Worm (Caenorhabditis elegans): ENCODE measurements around the gene C28H8.5.
A peak's percentile ranks its signal among the peaks of the same experiment; 100 is the strongest.

The C28H8.5 gene

DNA sequence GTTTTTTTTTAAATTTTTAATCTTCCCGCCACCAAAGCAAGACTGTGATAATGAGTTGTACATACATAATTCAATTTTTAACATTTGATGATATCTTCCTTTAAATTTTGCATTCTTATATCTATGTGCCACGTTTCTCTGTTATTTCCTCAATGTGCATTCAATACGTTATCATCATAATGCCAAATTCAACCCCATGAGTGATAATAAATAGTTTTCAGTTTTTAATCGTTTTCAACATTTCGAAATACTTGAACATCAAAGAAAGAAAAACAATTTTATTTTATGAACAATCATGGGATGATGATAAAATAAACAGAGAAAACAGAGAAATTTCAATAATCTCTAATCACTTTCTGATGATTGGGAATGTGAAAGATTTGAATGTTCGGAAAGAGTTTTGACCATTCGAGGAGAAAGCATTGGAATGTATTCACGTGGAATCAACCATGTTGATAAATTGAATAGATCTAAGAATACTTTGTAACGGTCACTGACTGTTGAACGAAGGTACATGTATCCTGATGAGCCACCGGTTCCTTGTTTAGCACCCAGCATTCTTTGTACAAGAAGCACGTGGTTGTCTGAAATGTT is 33.4 kb downstream of the C28H8.5 start:
- TF ChIP-seq unc-86 (tag; optimal IDR thresholded peaks at IDR 0.05) (no peak), grh-1 (GFP tag; IDR thresholded peaks at IDR 0.05) (no peak), C16A3.4 (tag; optimal IDR thresholded peaks at IDR 0.05) (peak; percentile 22), ets-5 (GFP tag; IDR thresholded peaks at IDR 0.05) (no peak), fkh-4 (tag; optimal IDR thresholded peaks at IDR 0.05; ENCODE audit: borderline replicate concordance) (no peak), lsy-2 (tag; optimal IDR thresholded peaks at IDR 0.05) (peak in 1 of 2 experiments; percentile 34), xbp-1 (tag; optimal IDR thresholded peaks at IDR 0.05) (no peak), nhr-90 (tag; optimal IDR thresholded peaks at IDR 0.05; ENCODE audit: poor library complexity) (peak; percentile 75), elt-3 (tag; optimal IDR thresholded peaks at IDR 0.05) (no peak), nhr-19 (GFP tag; conservative IDR thresholded peaks at IDR 0.05) (no peak), Y116A8C.19 (tag; optimal IDR thresholded peaks at IDR 0.05; ENCODE audit: borderline replicate concordance) (no peak), snpc-4 (tag; optimal IDR thresholded peaks at IDR 0.05) (no peak), ceh-90 (tag; optimal IDR thresholded peaks at IDR 0.05) (no peak), hlh-17 (GFP tag; optimal IDR thresholded peaks at IDR 0.05; ENCODE audit: borderline replicate concordance) (no peak), ceh-82 (tag; optimal IDR thresholded peaks at IDR 0.05) (no peak), F16B12.6 (tag; optimal IDR thresholded peaks at IDR 0.05) (no peak), pqm-1 (tag; optimal IDR thresholded peaks at IDR 0.05) (peak; percentile 34), swsn-7 (tag; optimal IDR thresholded peaks at IDR 0.05) (no peak), ceh-88 (GFP tag; IDR thresholded peaks at IDR 0.05) (no peak), lin-13 (GFP tag; optimal IDR thresholded peaks at IDR 0.05) (no peak), sup-37 (GFP tag; optimal IDR thresholded peaks at IDR 0.05) (no peak), sox-4 (tag; optimal IDR thresholded peaks at IDR 0.05) (no peak), fkh-8 (tag; optimal IDR thresholded peaks at IDR 0.05) (no peak), efl-1 (optimal IDR thresholded peaks at IDR 0.05) (peak in 1 of 2 experiments; percentile 21), efl-1 (GFP tag; optimal IDR thresholded peaks at IDR 0.05 in 1 of 2) (peak in 1 of 2 experiments; percentile 70), nhr-85 (tag) (peak; percentile 40), unc-62 (GFP tag; optimal IDR thresholded peaks at IDR 0.05) (no peak), vab-15 (tag; optimal IDR thresholded peaks at IDR 0.05) (no peak), aha-1 (tag; optimal IDR thresholded peaks at IDR 0.05) (no peak), sptf-1 (tag; optimal IDR thresholded peaks at IDR 0.05) (no peak), nhr-77 (tag; optimal IDR thresholded peaks at IDR 0.05) (no peak), ceh-8 (GFP tag; optimal IDR thresholded peaks at IDR 0.05) (no peak), nhr-28 (tag; optimal IDR thresholded peaks at IDR 0.05) (no peak), lin-14 (GFP tag; optimal IDR thresholded peaks at IDR 0.05) (peak; percentile 16), rnt-1 (tag; optimal IDR thresholded peaks at IDR 0.05) (no peak), tlp-1 (tag; optimal IDR thresholded peaks at IDR 0.05) (no peak), fos-1 (tag; optimal IDR thresholded peaks at IDR 0.05) (no peak), hpl-2 (GFP tag; optimal IDR thresholded peaks at IDR 0.05) (no peak), zag-1 (tag; optimal IDR thresholded peaks at IDR 0.05) (no peak), nhr-71 (tag; optimal IDR thresholded peaks at IDR 0.05) (peak; percentile 59), elt-2 (tag; optimal IDR thresholded peaks at IDR 0.05) (peak; percentile 67), blmp-1 (tag; optimal IDR thresholded peaks at IDR 0.05) (no peak), aly-2 (tag; optimal IDR thresholded peaks at IDR 0.05) (no peak), ztf-11 (tag; optimal IDR thresholded peaks at IDR 0.05) (no peak), irx-1 (tag; optimal IDR thresholded peaks at IDR 0.05) (no peak), egl-13 (tag; optimal IDR thresholded peaks at IDR 0.05) (no peak), jun-1 (tag; optimal IDR thresholded peaks at IDR 0.05) (no peak), C34B4.2 (tag; optimal IDR thresholded peaks at IDR 0.05) (no peak), nhr-47 (tag; optimal IDR thresholded peaks at IDR 0.05) (peak; percentile 12), skn-1 (tag; optimal IDR thresholded peaks at IDR 0.05) (no peak), C04F5.9 (tag; optimal IDR thresholded peaks at IDR 0.05) (no peak), unc-30 (tag; optimal IDR thresholded peaks at IDR 0.05) (no peak), efl-3 (GFP tag; optimal IDR thresholded peaks at IDR 0.05) (no peak), mep-1 (tag; optimal IDR thresholded peaks at IDR 0.05) (no peak)

Data from whole organism, L1 larva.